Worm (Caenorhabditis elegans) whole organism, early embryonic: ENCODE measurements around the gene sru-27.

Experiments
- ama-1 ChIP-seq: fragments of 150-350 bp; optimal IDR thresholded peaks from 2 replicates; lab custom pipeline; 2014
- hmg-4 ChIP-seq: fragments of 200-800 bp; sonication (Bioruptor generic); optimal IDR thresholded peaks from 2 replicates; lab custom pipeline; 2018; ENCODE audit warnings: mild to moderate bottlenecking, missing genetic modification characterization, missing compliant biosample characterization
- pes-1 ChIP-seq: fragments of 200-800 bp; sonication (Bioruptor generic); IDR thresholded peaks from 2 replicates; pipeline ENCODE4 v1.3.6; 2022; ENCODE audit warnings: missing genetic modification reagents, missing genetic modification characterization, missing compliant biosample characterization

DNA sequence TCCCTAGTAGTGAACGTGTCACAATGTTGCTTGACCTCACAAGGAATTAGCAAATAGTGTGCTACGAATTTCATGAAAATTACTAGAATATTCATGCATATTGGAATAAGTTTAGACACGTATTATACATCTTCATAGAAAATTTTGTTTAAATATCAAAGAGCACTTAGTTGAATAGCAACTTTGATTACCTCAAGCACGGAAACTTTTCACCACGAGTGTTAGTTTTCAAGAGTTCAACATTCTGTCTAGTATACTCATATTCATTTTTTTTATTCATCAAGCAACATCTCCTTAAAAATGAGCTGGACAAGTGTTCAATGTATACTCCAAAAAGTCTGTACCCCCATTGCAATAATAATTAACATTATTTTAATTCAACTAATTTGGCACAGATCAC lies 23.2 kb downstream of the sru-27 start, which contains the start of gene str-243:
- no peak for TF ChIP-seq pes-1
- no peak for TF ChIP-seq hmg-4 (GFP tag; lab: Kevin White, UChicago)
- TF ChIP-seq ama-1 (lab: Kevin White, UChicago) = no peak
